Fruit fly (Drosophila melanogaster): ENCODE data around the gene CG43249.

- TF ChIP-seq net (GFP tag; optimal IDR thresholded peaks at IDR 0.05) (no peak), Ets96B (tag; optimal IDR thresholded peaks at IDR 0.05) (no peak), Hr4 (GFP tag; optimal IDR thresholded peaks at IDR 0.05) (no peak), CG7368 (GFP tag; optimal IDR thresholded peaks at IDR 0.05) (no peak), CG4318 (GFP tag; optimal IDR thresholded peaks at IDR 0.05) (no peak), lz (GFP tag; optimal IDR thresholded peaks at IDR 0.05) (no peak), CG11902 (GFP tag; optimal IDR thresholded peaks at IDR 0.05) (no peak), Lpt (GFP tag; optimal IDR thresholded peaks at IDR 0.05) (no peak), CG6163 (GFP tag; IDR thresholded peaks at IDR 0.05) (no peak), acj6 (GFP tag; optimal IDR thresholded peaks at IDR 0.05) (no peak), CG6808 (GFP tag; optimal IDR thresholded peaks at IDR 0.05) (no peak), Gug (GFP tag; IDR thresholded peaks at IDR 0.05) (no peak), CG3919 (GFP tag; optimal IDR thresholded peaks at IDR 0.05) (no peak)
Observed at dm6 chr3L:16270802-16271332, 33.2 kb upstream of the CG43249 start, which contains the start of the genes CG34248 and CG13067.
